Fruit fly (Drosophila melanogaster) whole organism, adult: ENCODE results near the gene mIF2.
A peak's percentile ranks its signal among the peaks of the same experiment; 100 is the strongest.

Experiments used
- CG11617 ChIP-seq: fragments of 200-800 bp; sonication (Bioruptor generic); optimal IDR thresholded peaks from 2 replicates; lab custom pipeline; 2017; ENCODE audit warnings: mild to moderate bottlenecking, missing biosample characterization, missing genetic modification reagents, missing genetic modification characterization
- CG12768 ChIP-seq: fragments of 200-800 bp; sonication (Bioruptor generic); optimal IDR thresholded peaks from 2 replicates; lab custom pipeline; 2017; ENCODE audit warnings: missing biosample characterization, missing genetic modification characterization, mild to moderate bottlenecking, moderate library complexity, missing genetic modification reagents
- CG14711 ChIP-seq: fragments of 200-800 bp; sonication (Bioruptor generic); optimal IDR thresholded peaks from 2 replicates; lab custom pipeline; 2018; ENCODE audit warnings: missing biosample characterization, mild to moderate bottlenecking, missing genetic modification characterization, moderate library complexity
- CG1620 ChIP-seq: fragments of 200-800 bp; sonication (Bioruptor generic); optimal IDR thresholded peaks from 2 replicates; lab custom pipeline; 2016; ENCODE audit warnings: missing biosample characterization, missing genetic modification characterization
- CG33017 ChIP-seq: fragments of 200-800 bp; sonication (Bioruptor generic); optimal IDR thresholded peaks from 2 replicates; lab custom pipeline; 2018; ENCODE audit warnings: missing biosample characterization, mild to moderate bottlenecking, missing genetic modification characterization, moderate library complexity
- CG5204 ChIP-seq: fragments of 200-800 bp; sonication (Bioruptor generic); optimal IDR thresholded peaks from 2 replicates; lab custom pipeline; 2016; ENCODE audit warnings: missing biosample characterization, missing genetic modification characterization
- CG7045 ChIP-seq: fragments of 200-800 bp; sonication (Bioruptor generic); optimal IDR thresholded peaks from 2 replicates; lab custom pipeline; 2017; ENCODE audit warnings: missing biosample characterization, mild to moderate bottlenecking, missing genetic modification characterization
- CG7101 ChIP-seq: fragments of 200-800 bp; sonication (Bioruptor generic); optimal IDR thresholded peaks from 2 replicates; lab custom pipeline; 2018; ENCODE audit warnings: missing biosample characterization, mild to moderate bottlenecking, missing genetic modification characterization, moderate library complexity
- Clk ChIP-seq: fragments of 200-800 bp; sonication (Bioruptor generic); optimal IDR thresholded peaks from 2 replicates; lab custom pipeline; 2017; ENCODE audit warnings: missing biosample characterization, missing genetic modification characterization
- Crg-1 ChIP-seq: fragments of 200-800 bp; sonication (Bioruptor generic); optimal IDR thresholded peaks from 2 replicates; lab custom pipeline; 2016; ENCODE audit warnings: missing biosample characterization, missing genetic modification characterization
- Hr96 ChIP-seq: fragments of 200-800 bp; sonication (Bioruptor generic); optimal IDR thresholded peaks from 2 replicates; lab custom pipeline; 2016; ENCODE audit warnings: missing biosample characterization, missing genetic modification characterization
- Mnt ChIP-seq: fragments of 200-800 bp; sonication (Bioruptor generic); optimal IDR thresholded peaks from 2 replicates; lab custom pipeline; 2016; ENCODE audit warnings: missing biosample characterization, mild to moderate bottlenecking, missing genetic modification characterization
- bab1 ChIP-seq: fragments of 200-800 bp; sonication (Bioruptor generic); optimal IDR thresholded peaks from 3 replicates; lab custom pipeline; 2019; ENCODE audit warnings: missing biosample characterization, mild to moderate bottlenecking, missing genetic modification characterization, moderate library complexity
- cic ChIP-seq: fragments of 200-800 bp; sonication (Bioruptor generic); optimal IDR thresholded peaks from 2 replicates; lab custom pipeline; 2017; ENCODE audit warnings: missing biosample characterization, mild to moderate bottlenecking, missing genetic modification characterization, moderate library complexity
- cnc ChIP-seq, 2 experiments: fragments of >200 bp; optimal IDR thresholded peaks; 2 replicates each; lab custom pipeline; 2017
- kay ChIP-seq: fragments of 200-800 bp; sonication (Bioruptor generic); peaks from one replicate; lab custom pipeline; 2016; ENCODE audit warnings: missing biosample characterization, missing genetic modification characterization, borderline replicate concordance
- ovo ChIP-seq: fragments of 200-800 bp; sonication (Bioruptor generic); optimal IDR thresholded peaks from 2 replicates; lab custom pipeline; 2016; ENCODE audit warnings: missing biosample characterization, missing genetic modification characterization
- pad ChIP-seq: fragments of 200-800 bp; sonication (Bioruptor generic); optimal IDR thresholded peaks from 3 replicates; lab custom pipeline; 2017; ENCODE audit warnings: missing biosample characterization, missing genetic modification characterization, mild to moderate bottlenecking, moderate library complexity, missing genetic modification reagents
- tj ChIP-seq: fragments of 200-800 bp; sonication (Bioruptor generic); optimal IDR thresholded peaks from 3 replicates; lab custom pipeline; 2017; ENCODE audit warnings: missing biosample characterization, mild to moderate bottlenecking, missing genetic modification characterization, moderate library complexity
- toe ChIP-seq: fragments of 200-800 bp; sonication (Bioruptor generic); optimal IDR thresholded peaks from 2 replicates; lab custom pipeline; 2016; ENCODE audit warnings: missing biosample characterization, missing genetic modification characterization

mIF2 gene

dm6 chr3R:28547129-28547753 is 2.6 kb upstream of the mIF2 start:
- TF ChIP-seq Clk (GFP tag; lab: Kevin White, UChicago) (no peak), CG14711 (tag; lab: Kevin White, UChicago) (no peak), CG12768 (GFP tag; lab: Kevin White, UChicago) (no peak)

- TF ChIP-seq Crg-1 (no peak), CG12768 (GFP tag; lab: Kevin White, UChicago) (peak; percentile 10), CG7045 (GFP tag; lab: Kevin White, UChicago) (peak; percentile 31), CG7101 (tag; lab: Kevin White, UChicago) (peak; percentile 35), CG14711 (tag; lab: Kevin White, UChicago) (no peak)
Observed at dm6 chr3R:28545663-28546062, 1.0 kb upstream of the mIF2 start.

DNA sequence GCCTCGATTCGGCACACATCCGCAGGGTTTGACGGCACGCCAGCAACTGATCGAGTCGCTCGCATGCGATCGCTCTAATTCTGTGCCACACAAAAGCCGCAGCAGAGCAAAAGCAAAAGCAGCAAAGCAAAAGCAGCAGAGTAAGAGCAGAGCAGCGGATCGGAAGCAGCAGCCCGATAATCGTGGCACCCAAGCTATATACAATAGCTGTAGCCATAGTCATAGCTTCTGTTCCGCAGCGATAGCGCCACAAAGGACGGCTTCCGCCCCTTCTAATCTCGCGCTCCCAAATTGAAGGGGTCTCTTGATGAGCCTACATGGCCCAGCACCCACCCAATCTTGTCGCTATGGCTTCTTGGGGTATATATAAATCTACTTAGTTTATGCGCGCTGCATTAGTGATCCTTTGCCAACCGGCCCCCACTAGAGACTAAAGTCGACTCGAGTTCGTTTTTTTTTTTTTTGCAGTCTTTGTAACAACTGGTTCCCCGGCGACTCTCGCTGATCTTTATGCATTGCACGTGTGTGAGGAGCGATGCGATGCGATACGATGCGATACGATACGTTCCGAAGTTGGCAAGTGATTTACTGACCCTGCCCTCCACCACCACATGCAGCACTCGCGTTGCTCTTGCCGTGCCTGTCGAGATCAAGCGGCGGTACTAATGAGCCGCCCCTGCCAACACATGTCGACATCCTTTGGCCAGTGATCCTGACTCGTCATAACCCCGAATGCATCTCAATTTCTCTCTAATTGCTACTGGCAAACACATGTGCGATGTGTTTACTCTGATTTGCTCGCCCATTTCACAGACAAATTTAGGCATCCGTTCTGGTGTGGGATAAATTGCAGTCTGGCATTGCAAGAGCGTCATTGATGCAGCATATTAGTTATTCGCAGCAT is 4.1 kb downstream of the mIF2 start, which contains the start of gene Ppn:
Ppn (minus strand) TSS at position 51 of the 904 bp plus-strand sequence.
- TF ChIP-seq Hr96 (GFP tag; lab: Kevin White, UChicago) (no peak), tj (GFP tag; lab: Kevin White, UChicago) (no peak), CG1620 (GFP tag; lab: Kevin White, UChicago) (no peak)

DNA sequence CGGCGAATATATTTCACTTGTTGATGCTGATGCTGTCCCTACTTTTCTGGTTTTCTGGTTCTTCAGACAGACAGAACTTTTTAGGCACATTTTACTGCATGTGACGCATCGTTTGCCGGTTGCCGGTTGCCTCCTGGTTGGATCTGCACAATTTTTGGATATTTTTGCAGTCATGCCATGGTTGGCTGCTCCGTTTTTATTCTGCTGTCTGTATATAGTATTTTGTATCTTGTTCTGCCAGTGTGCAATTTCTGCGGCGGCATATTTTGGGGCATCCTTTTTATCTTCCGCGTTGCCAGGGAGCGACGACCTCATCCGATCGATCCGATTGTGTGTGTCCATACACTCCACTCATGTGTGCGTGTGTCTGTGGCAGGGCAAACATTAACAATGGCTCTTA is 7.8 kb downstream of the mIF2 start:
- no peak for TF ChIP-seq ovo
- no peak for TF ChIP-seq cnc (optimal IDR thresholded peaks at IDR 0.05; lab: Kevin White, UChicago)
- TF ChIP-seq CG12768 (GFP tag; lab: Kevin White, UChicago) = no peak
- TF ChIP-seq pad (GFP tag; lab: Kevin White, UChicago) = no peak
- TF ChIP-seq CG1620 (GFP tag; lab: Kevin White, UChicago) = no peak
- no peak for TF ChIP-seq kay (GFP tag; lab: Kevin White, UChicago)
- no peak for TF ChIP-seq CG11617 (GFP tag; lab: Kevin White, UChicago)
- no peak for TF ChIP-seq Clk (GFP tag; lab: Kevin White, UChicago)
- TF ChIP-seq CG14711 (tag; lab: Kevin White, UChicago) = no peak
- TF ChIP-seq bab1 (GFP tag; lab: Kevin White, UChicago) = no peak
- TF ChIP-seq tj (GFP tag; lab: Kevin White, UChicago) = no peak
- TF ChIP-seq CG5204 (GFP tag; lab: Kevin White, UChicago) = no peak
- TF ChIP-seq toe (GFP tag; lab: Kevin White, UChicago) = no peak
- TF ChIP-seq cic (GFP tag; lab: Kevin White, UChicago) = no peak
- no peak for TF ChIP-seq Mnt (GFP tag; lab: Kevin White, UChicago)

DNA sequence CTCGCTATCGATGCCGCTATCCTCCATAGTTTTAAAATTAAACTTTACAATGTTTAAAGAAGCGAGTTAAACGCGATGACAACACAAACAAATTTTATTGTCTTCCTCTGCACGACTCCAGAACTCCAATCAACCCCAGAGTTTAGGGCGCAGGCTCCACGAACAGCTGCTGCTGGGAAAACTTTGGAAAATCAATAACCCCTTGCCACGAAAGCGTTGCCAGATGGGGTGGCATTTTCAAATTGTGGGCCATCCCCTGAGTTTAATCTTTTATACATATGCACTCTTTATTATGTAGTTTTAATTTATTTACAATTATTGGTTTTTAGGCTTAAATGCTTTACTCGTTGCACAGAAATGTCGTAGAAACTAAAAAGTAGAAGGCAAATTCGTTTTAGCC is 24.2 kb downstream of the mIF2 start, which contains the start of gene CG31051:
CG31051 (minus strand) TSS at position 115 of the 400 bp plus-strand sequence.
- no peak for TF ChIP-seq bab1 (GFP tag; lab: Kevin White, UChicago)
- TF ChIP-seq CG12768 (GFP tag; lab: Kevin White, UChicago) = no peak
- TF ChIP-seq tj (GFP tag; lab: Kevin White, UChicago) = no peak
- TF ChIP-seq kay (GFP tag; lab: Kevin White, UChicago) = no peak
- TF ChIP-seq pad (GFP tag; lab: Kevin White, UChicago) = no peak
- TF ChIP-seq CG33017 = no peak
- TF ChIP-seq Hr96 (GFP tag; lab: Kevin White, UChicago) = no peak
- TF ChIP-seq cnc (optimal IDR thresholded peaks at IDR 0.05; lab: Kevin White, UChicago) = no peak
- no peak for TF ChIP-seq CG14711 (tag; lab: Kevin White, UChicago)
- no peak for TF ChIP-seq Crg-1
- TF ChIP-seq CG1620 (GFP tag; lab: Kevin White, UChicago) = no peak
- no peak for TF ChIP-seq CG7101 (tag; lab: Kevin White, UChicago)
- no peak for TF ChIP-seq CG7045 (GFP tag; lab: Kevin White, UChicago)
- no peak for TF ChIP-seq toe (GFP tag; lab: Kevin White, UChicago)
- TF ChIP-seq ovo = no peak
- no peak for TF ChIP-seq CG5204 (GFP tag; lab: Kevin White, UChicago)
- TF ChIP-seq Mnt (GFP tag; lab: Kevin White, UChicago) = no peak
